Worm (Caenorhabditis elegans) whole organism, L4 larva: ENCODE results near the gene mlt-8.
A peak's percentile ranks its signal among the peaks of the same experiment; 100 is the strongest.
"Not testable (repeated sequence)": the region's sequence is repeated elsewhere in the genome, so short reads cannot be mapped to it uniquely, and the experiment has no call there.

Source experiments
- R02D3.7 ChIP-seq: fragments of 150-350 bp; sonication (generic microtip); optimal IDR thresholded peaks from 3 replicates; lab custom pipeline; 2014; ENCODE audit warnings: missing biosample characterization, missing genetic modification characterization
- T20F7.1 ChIP-seq: fragments of 200-800 bp; sonication (Bioruptor generic); optimal IDR thresholded peaks from 2 replicates; lab custom pipeline; 2018; ENCODE audit warnings: mild to moderate bottlenecking, missing genetic modification characterization, missing compliant biosample characterization
- Y105C5A.15 ChIP-seq: fragments of 200-800 bp; sonication (Bioruptor generic); IDR thresholded peaks from 2 replicates; pipeline ENCODE4 v1.3.6; 2022; ENCODE audit warnings: missing genetic modification characterization, missing compliant biosample characterization
- aha-1 ChIP-seq: fragments of 150-350 bp; peaks from one replicate; lab custom pipeline; 2014; ENCODE audit warnings: missing biosample characterization, missing genetic modification characterization
- ceh-20 ChIP-seq: fragments of 200-800 bp; sonication (Bioruptor generic); IDR thresholded peaks from 2 replicates; pipeline ENCODE4 v1.3.6; 2022; ENCODE audit warnings: missing genetic modification reagents, missing genetic modification characterization, missing compliant biosample characterization
- ceh-32 ChIP-seq: sonication (generic microtip); optimal IDR thresholded peaks from 2 replicates; lab custom pipeline; 2016; ENCODE audit warnings: mild to moderate bottlenecking, missing genetic modification characterization, missing compliant biosample characterization; ENCODE audit not compliant: poor library complexity
- daf-8 ChIP-seq: fragments of 200-800 bp; sonication (Bioruptor generic); IDR thresholded peaks from 2 replicates; pipeline ENCODE4 v1.3.6; 2022; ENCODE audit warnings: missing genetic modification characterization, missing compliant biosample characterization
- dmd-6 ChIP-seq: fragments of 200-800 bp; sonication (Bioruptor generic); IDR thresholded peaks from 2 replicates; pipeline ENCODE4 v1.3.6; 2022; ENCODE audit warnings: missing genetic modification reagents, missing genetic modification characterization, missing compliant biosample characterization
- dve-1 ChIP-seq: sonication (generic microtip); optimal IDR thresholded peaks from 2 replicates; lab custom pipeline; 2017; ENCODE audit warnings: antibody characterized with exemption, mild to moderate bottlenecking, missing genetic modification characterization, missing compliant biosample characterization; ENCODE audit not compliant: insufficient read depth
- lin-29 ChIP-seq: fragments of 200-800 bp; sonication (Bioruptor generic); IDR thresholded peaks from 2 replicates; pipeline ENCODE4 v1.3.6; 2022; ENCODE audit warnings: missing genetic modification reagents, missing genetic modification characterization, missing compliant biosample characterization
- madf-9 ChIP-seq: fragments of 200-800 bp; sonication (Bioruptor generic); conservative IDR thresholded peaks from 2 replicates; pipeline ENCODE4 v1.3.6; 2022; ENCODE audit warnings: missing genetic modification reagents, missing genetic modification characterization, missing compliant biosample characterization
- mep-1 ChIP-seq: fragments of 150-350 bp; sonication (generic microtip); optimal IDR thresholded peaks from 3 replicates; lab custom pipeline; 2014; ENCODE audit warnings: missing biosample characterization, missing genetic modification characterization
- mes-2 ChIP-seq: sonication (generic microtip); optimal IDR thresholded peaks from 2 replicates; lab custom pipeline; 2016; ENCODE audit warnings: missing genotype, mild to moderate bottlenecking, missing genetic modification characterization, missing compliant biosample characterization; ENCODE audit not compliant: poor library complexity, severe bottlenecking
- mxl-2 ChIP-seq: fragments of 200-800 bp; sonication (Bioruptor generic); conservative IDR thresholded peaks from 2 replicates; pipeline ENCODE4 v1.3.6; 2022; ENCODE audit warnings: missing genetic modification reagents, missing genetic modification characterization, missing compliant biosample characterization
- nhr-10 ChIP-seq: fragments of 150-350 bp; optimal IDR thresholded peaks from 2 replicates; lab custom pipeline; 2014; ENCODE audit warnings: missing biosample characterization, missing genetic modification characterization
- nhr-102 ChIP-seq: sonication (generic microtip); optimal IDR thresholded peaks from 2 replicates; lab custom pipeline; 2016; ENCODE audit warnings: mild to moderate bottlenecking, missing genetic modification characterization, moderate library complexity, missing compliant biosample characterization
- nhr-6 ChIP-seq: fragments of 150-350 bp; optimal IDR thresholded peaks from 2 replicates; lab custom pipeline; 2014; ENCODE audit warnings: missing biosample characterization, missing genetic modification characterization
- nhr-77 ChIP-seq: fragments of 150-350 bp; optimal IDR thresholded peaks from 2 replicates; lab custom pipeline; 2014; ENCODE audit warnings: missing biosample characterization, missing genetic modification characterization
- pqm-1 ChIP-seq: sonication (generic microtip); optimal IDR thresholded peaks from 2 replicates; lab custom pipeline; 2017; ENCODE audit warnings: missing biosample characterization, missing genetic modification characterization
- rbr-2 ChIP-seq: sonication (generic microtip); optimal IDR thresholded peaks from 2 replicates; lab custom pipeline; 2016; ENCODE audit warnings: missing genotype, missing genetic modification characterization, missing compliant biosample characterization
- sdz-12 ChIP-seq: fragments of 200-800 bp; sonication (Bioruptor generic); optimal IDR thresholded peaks from 2 replicates; lab custom pipeline; 2018; ENCODE audit warnings: mild to moderate bottlenecking, missing genetic modification characterization, missing compliant biosample characterization
- tag-97 ChIP-seq: fragments of 200-800 bp; sonication (Bioruptor generic); IDR thresholded peaks from 2 replicates; pipeline ENCODE4 v1.3.6; 2022; ENCODE audit warnings: missing genetic modification characterization, missing compliant biosample characterization
- tra-1 ChIP-seq: fragments of 200-800 bp; sonication (Bioruptor generic); IDR thresholded peaks from 2 replicates; pipeline ENCODE4 v1.3.6; 2022; ENCODE audit warnings: missing genetic modification reagents, missing genetic modification characterization, missing compliant biosample characterization
- zag-1 ChIP-seq: fragments of 150-350 bp; optimal IDR thresholded peaks from 2 replicates; lab custom pipeline; 2014; ENCODE audit warnings: missing biosample characterization, missing genetic modification characterization
- zfp-3 ChIP-seq: fragments of 200-800 bp; sonication (Bioruptor generic); conservative IDR thresholded peaks from 2 replicates; pipeline ENCODE4 v1.3.6; 2022; ENCODE audit warnings: missing genetic modification reagents, missing genetic modification characterization, missing compliant biosample characterization
- ztf-11 ChIP-seq: fragments of 150-350 bp; optimal IDR thresholded peaks from 2 replicates; lab custom pipeline; 2014; ENCODE audit warnings: missing biosample characterization, missing genetic modification characterization

mlt-8 gene

DNA sequence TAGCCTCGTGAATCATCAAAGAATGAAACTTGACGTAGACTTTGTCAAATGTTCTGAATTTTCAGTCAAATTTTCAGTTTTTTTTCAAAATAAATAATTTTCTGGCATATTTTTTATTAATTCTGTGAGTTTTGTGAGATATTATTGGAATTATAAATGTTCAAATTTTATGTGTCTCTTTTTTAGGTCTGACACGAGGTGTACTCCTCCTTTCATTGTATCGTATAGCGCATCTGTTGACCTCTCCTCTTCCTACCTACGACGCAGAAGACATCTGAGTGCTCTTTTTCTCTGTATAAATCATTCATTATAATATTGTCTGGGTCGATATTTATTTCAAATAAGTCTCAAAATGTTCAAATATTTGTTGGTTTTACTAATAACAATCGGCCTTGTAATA lies 36.7 kb downstream of the mlt-8 start, which contains the start of gene T27A1.3:
T27A1.3 (plus strand) TSS at position 301 of the 400 bp plus-strand sequence.
- TF ChIP-seq tra-1 (GFP tag; lab: Robert Waterston, UW); rbr-2 (tag; lab: Kevin White, UChicago); R02D3.7 (tag; lab: Kevin White, UChicago): not testable (repeated sequence)
- TF ChIP-seq, all 104 proteins: peak for 0; not testable (repeated sequence) for 104

DNA sequence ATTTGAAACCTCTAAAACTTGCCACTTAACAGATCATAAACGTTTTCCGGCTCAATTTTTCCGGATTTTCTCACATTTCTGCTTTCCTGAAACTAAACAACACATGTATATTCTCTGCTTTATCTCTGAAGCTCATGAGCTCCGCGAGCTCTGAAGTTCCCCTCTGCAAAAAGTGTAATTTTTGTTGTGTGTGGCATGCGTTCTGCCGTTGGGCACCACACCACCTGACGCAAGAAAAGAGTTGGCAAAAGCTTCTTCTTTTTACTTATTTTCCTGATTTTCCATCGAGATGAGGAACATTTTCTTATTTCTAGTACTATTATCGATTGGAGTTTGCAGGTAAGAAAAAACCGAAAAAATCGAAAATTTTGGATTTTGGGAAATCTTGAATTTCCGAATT lies 45.5 kb downstream of the mlt-8 start, which contains the start of gene lgc-34:
lgc-34 (plus strand) TSS at position 200 of the 400 bp plus-strand sequence.
- no peak for TF ChIP-seq ztf-11
- peak; percentile 25 for TF ChIP-seq aha-1 (tag; lab: Kevin White, UChicago)
- no peak for TF ChIP-seq ceh-20 (GFP tag; lab: Robert Waterston, UW)
- no peak for TF ChIP-seq mep-1 (tag; lab: Kevin White, UChicago)
- TF ChIP-seq, all 104 proteins: peak for 1

DNA sequence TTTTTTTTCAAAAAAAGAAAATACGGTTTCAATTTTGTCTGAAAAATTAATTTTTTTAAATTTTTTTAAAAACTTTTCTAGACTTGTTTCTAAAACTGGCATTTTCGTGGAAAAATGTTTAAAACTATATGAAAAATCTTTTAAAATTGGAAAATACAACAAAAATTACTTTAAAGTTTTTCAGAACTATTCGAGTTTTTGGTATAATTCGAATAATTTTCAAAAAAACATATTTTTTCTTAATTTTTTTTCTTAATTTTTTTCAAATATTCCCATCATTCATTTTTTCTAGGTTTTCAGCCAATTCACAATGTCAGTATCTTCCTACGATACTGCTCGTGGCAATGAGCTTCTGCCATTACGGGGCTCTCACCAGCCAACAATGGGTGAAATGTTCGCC lies 49.6 kb downstream of the mlt-8 start, which contains the start of gene slc-36.2:
slc-36.2 (plus strand) TSS at position 301 of the 400 bp plus-strand sequence.
- no peak for TF ChIP-seq T20F7.1 (GFP tag; lab: Kevin White, UChicago)
- no peak for TF ChIP-seq mes-2
- TF ChIP-seq zag-1, result no peak
- no peak for TF ChIP-seq sdz-12 (GFP tag; lab: Kevin White, UChicago)
- no peak for TF ChIP-seq nhr-102
- TF ChIP-seq Y105C5A.15 (GFP tag; lab: Robert Waterston, UW), result no peak
- no peak for TF ChIP-seq mxl-2 (GFP tag; lab: Robert Waterston, UW)
- TF ChIP-seq tag-97, result no peak
- TF ChIP-seq madf-9 (GFP tag; lab: Robert Waterston, UW), result no peak
- no peak for TF ChIP-seq daf-8 (GFP tag; lab: Robert Waterston, UW)
- TF ChIP-seq dve-1 (tag; lab: Kevin White, UChicago), result no peak
- no peak for TF ChIP-seq lin-29 (GFP tag; lab: Robert Waterston, UW)
- no peak for TF ChIP-seq nhr-6 (tag; lab: Kevin White, UChicago)
- no peak for TF ChIP-seq zfp-3 (GFP tag; lab: Robert Waterston, UW)
- TF ChIP-seq nhr-77 (tag; lab: Kevin White, UChicago), result no peak
- TF ChIP-seq dmd-6 (GFP tag; lab: Robert Waterston, UW), result no peak
- no peak for TF ChIP-seq nhr-10 (tag; lab: Kevin White, UChicago)

DNA sequence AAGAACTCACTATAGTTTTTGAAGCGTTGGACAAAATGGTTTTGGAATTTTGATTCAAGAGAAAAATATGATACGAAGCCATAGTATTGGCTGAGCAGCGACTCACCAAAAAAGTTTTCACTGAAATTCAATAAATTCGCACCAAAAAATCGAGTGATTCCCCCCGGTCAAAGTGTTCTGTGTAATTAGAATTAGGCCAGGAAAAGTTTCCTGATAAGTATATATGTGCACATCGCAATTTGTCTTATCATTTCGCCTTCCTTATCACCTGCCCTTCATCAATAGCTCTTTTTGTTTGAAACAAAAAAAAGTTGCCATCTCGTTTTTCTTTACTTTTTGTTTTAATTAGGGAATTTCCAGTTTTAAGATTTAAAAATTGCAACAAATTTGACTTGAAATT lies 50.2 kb downstream of the mlt-8 start:
- peak; percentile 13 for TF ChIP-seq dve-1 (tag; lab: Kevin White, UChicago)
- peak; percentile 76 for TF ChIP-seq pqm-1 (tag; lab: Kevin White, UChicago)
- TF ChIP-seq ceh-32, result no peak
